Fruit fly (Drosophila melanogaster): ENCODE data around the gene Amnionless.

Gene Amnionless

dm6 chr2L:278134-278533 is 10.8 kb downstream of the Amnionless start, which contains the start of gene CG17078:
CG17078 (minus strand) TSS chr2L:278234.
- no peak for TF ChIP-seq CG17801 (GFP tag; optimal IDR thresholded peaks at IDR 0.05; ENCODE audit: partially characterized antibody)

dm6 chr2L:277122-277671 is 11.7 kb downstream of the Amnionless start, which contains the start of gene smo:
smo (plus strand) TSS chr2L:277582.
- TF ChIP-seq CG17801 (GFP tag; optimal IDR thresholded peaks at IDR 0.05; ENCODE audit: partially characterized antibody): no peak

dm6 chr2L:273603-274002 is 15.3 kb downstream of the Amnionless start, which contains the start of the genes mbm and CG11555:
mbm (minus strand) TSS chr2L:273715.
CG11555 (plus strand) TSS chr2L:273836.
- TF ChIP-seq CG17801 (GFP tag; optimal IDR thresholded peaks at IDR 0.05; ENCODE audit: partially characterized antibody): peak; percentile 32

- TF ChIP-seq CG17801 (GFP tag; optimal IDR thresholded peaks at IDR 0.05; ENCODE audit: partially characterized antibody): peak; percentile 55
Observed at dm6 chr2L:271553-271952, 17.4 kb downstream of the Amnionless start, which contains the start of gene Dus1. Dus1 (minus strand) TSS chr2L:271744.

dm6 chr2L:268788-269187 is 20.2 kb downstream of the Amnionless start, which contains the start of gene CG3345:
CG3345 (plus strand) TSS chr2L:269088.
- no peak for TF ChIP-seq CG17801 (GFP tag; optimal IDR thresholded peaks at IDR 0.05; ENCODE audit: partially characterized antibody)

dm6 chr2L:267441-268089 is 21.4 kb downstream of the Amnionless start, which contains the start of gene CG17075:
CG17075 (minus strand) TSS chr2L:267505.
- TF ChIP-seq CG17801 (GFP tag; optimal IDR thresholded peaks at IDR 0.05; ENCODE audit: partially characterized antibody): no peak

- no peak for TF ChIP-seq CG17801 (GFP tag; optimal IDR thresholded peaks at IDR 0.05; ENCODE audit: partially characterized antibody)
Observed at dm6 chr2L:252174-252573, 36.8 kb downstream of the Amnionless start, which contains the start of gene Rpp30. Rpp30 (minus strand) TSS chr2L:252373.

- peak; percentile 75 for TF ChIP-seq CG17801 (GFP tag; optimal IDR thresholded peaks at IDR 0.05; ENCODE audit: partially characterized antibody)
Observed at dm6 chr2L:250507-251215, 38.3 kb downstream of the Amnionless start, which contains the start of gene kis. kis (minus strand) TSS chr2L:250823.

- TF ChIP-seq CG17801 (GFP tag; optimal IDR thresholded peaks at IDR 0.05; ENCODE audit: partially characterized antibody): no peak
Observed at dm6 chr2L:249048-249825, 39.7 kb downstream of the Amnionless start.

- TF ChIP-seq CG17801 (GFP tag; optimal IDR thresholded peaks at IDR 0.05; ENCODE audit: partially characterized antibody): no peak
Observed at dm6 chr2L:248592-248991, 40.4 kb downstream of the Amnionless start.

dm6 chr2L:247845-248473 is 41.0 kb downstream of the Amnionless start:
- TF ChIP-seq CG17801 (GFP tag; optimal IDR thresholded peaks at IDR 0.05; ENCODE audit: partially characterized antibody): no peak

dm6 chr2L:247432-247831 is 41.5 kb downstream of the Amnionless start:
- TF ChIP-seq CG17801 (GFP tag; optimal IDR thresholded peaks at IDR 0.05; ENCODE audit: partially characterized antibody): no peak

dm6 chr2L:246656-247340 is 42.1 kb downstream of the Amnionless start:
- TF ChIP-seq CG17801 (GFP tag; optimal IDR thresholded peaks at IDR 0.05; ENCODE audit: partially characterized antibody): peak; percentile 79

dm6 chr2L:244559-244958 is 44.4 kb downstream of the Amnionless start:
- TF ChIP-seq CG17801 (GFP tag; optimal IDR thresholded peaks at IDR 0.05; ENCODE audit: partially characterized antibody): no peak
